Fruit fly (Drosophila melanogaster): ENCODE results near the gene E2f1.

DNA sequence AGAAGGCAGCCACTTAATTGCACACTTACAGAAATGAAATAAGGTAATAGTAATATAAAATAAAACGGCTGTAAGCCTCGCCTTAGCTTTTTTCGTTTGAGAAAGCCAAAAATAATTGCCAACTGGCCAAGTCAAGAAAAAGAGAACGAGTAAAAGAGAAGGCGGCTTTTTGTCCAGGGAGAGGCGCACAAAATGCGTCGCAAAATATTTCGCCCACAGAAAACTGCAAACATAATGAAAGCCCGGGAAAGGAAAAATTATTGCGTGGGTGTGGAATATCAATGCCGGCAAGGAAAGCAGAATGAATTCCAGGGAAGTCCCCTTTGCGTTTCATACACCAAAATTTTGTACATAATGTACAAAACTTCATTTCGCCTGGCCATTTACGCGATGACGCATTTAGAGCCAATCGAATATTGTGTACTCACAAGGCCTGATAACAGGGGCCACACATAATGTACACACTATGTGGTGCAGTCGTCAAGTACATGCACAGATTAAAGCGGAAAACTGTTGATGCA lies 29.6 kb downstream of the E2f1 start:
- TF ChIP-seq fd59A (GFP tag; optimal IDR thresholded peaks at IDR 0.05) (no peak), fkh (GFP tag; optimal IDR thresholded peaks at IDR 0.05) (no peak), CG11902 (GFP tag; optimal IDR thresholded peaks at IDR 0.05) (no peak), ss (GFP tag; optimal IDR thresholded peaks at IDR 0.05) (no peak), eg (GFP tag; IDR thresholded peaks at IDR 0.05) (no peak), CG1621 (tag; optimal IDR thresholded peaks at IDR 0.05) (no peak), CG10669 (GFP tag; optimal IDR thresholded peaks at IDR 0.05) (no peak), CG34406 (GFP tag; optimal IDR thresholded peaks at IDR 0.05) (no peak), Gug (GFP tag; IDR thresholded peaks at IDR 0.05) (no peak), achi (GFP tag; optimal IDR thresholded peaks at IDR 0.05) (no peak), esn (GFP tag; optimal IDR thresholded peaks at IDR 0.05) (no peak), CG6792 (GFP tag; optimal IDR thresholded peaks at IDR 0.05) (no peak)

Data from whole organism, prepupa.